Worm (Caenorhabditis elegans) whole organism, midembryonic: ENCODE measurements around the gene C14C11.1.

Source experiments
- T22C8.4 ChIP-seq: fragments of 200-800 bp; sonication (Bioruptor generic); IDR thresholded peaks from 2 replicates; pipeline ENCODE4 v1.3.6; 2022; ENCODE audit warnings: missing genetic modification characterization, missing compliant biosample characterization
- cog-1 ChIP-seq: sonication (generic microtip); optimal IDR thresholded peaks from 2 replicates; lab custom pipeline; 2016; ENCODE audit warnings: missing genetic modification characterization, missing compliant biosample characterization
- flt-1 ChIP-seq: fragments of 200-800 bp; sonication (Bioruptor generic); IDR thresholded peaks from 2 replicates; pipeline ENCODE4 v1.3.6; 2022; ENCODE audit warnings: missing genetic modification characterization, missing compliant biosample characterization
- klf-2 ChIP-seq: fragments of 200-800 bp; sonication (Bioruptor generic); conservative IDR thresholded peaks from 2 replicates; pipeline ENCODE4 v1.3.6; 2022; ENCODE audit warnings: missing genetic modification reagents, missing genetic modification characterization, missing compliant biosample characterization
- med-1 ChIP-seq: sonication (generic microtip); optimal IDR thresholded peaks from 2 replicates; lab custom pipeline; 2017; ENCODE audit warnings: missing genetic modification characterization, mild to moderate bottlenecking, missing compliant biosample characterization, antibody characterized with exemption, missing genetic modification reagents; ENCODE audit not compliant: insufficient read depth
- ref-1 ChIP-seq: fragments of 200-800 bp; sonication (Bioruptor generic); conservative IDR thresholded peaks from 2 replicates; pipeline ENCODE4 v1.3.6; 2022; ENCODE audit warnings: missing genetic modification reagents, missing genetic modification characterization, missing compliant biosample characterization
- tab-1 ChIP-seq: fragments of 200-800 bp; sonication (Bioruptor generic); IDR thresholded peaks from 2 replicates; pipeline ENCODE4 v1.3.6; 2022; ENCODE audit warnings: missing genetic modification characterization, missing compliant biosample characterization
- ztf-23 ChIP-seq: fragments of 200-800 bp; sonication (Bioruptor generic); IDR thresholded peaks from 2 replicates; pipeline ENCODE4 v1.3.6; 2022; ENCODE audit warnings: missing genetic modification reagents, missing genetic modification characterization, missing compliant biosample characterization
- ztf-29 ChIP-seq: fragments of 200-800 bp; sonication (Bioruptor generic); IDR thresholded peaks from 2 replicates; pipeline ENCODE4 v1.3.6; 2022; ENCODE audit warnings: missing genetic modification reagents, missing genetic modification characterization, missing compliant biosample characterization

Gene C14C11.1

DNA sequence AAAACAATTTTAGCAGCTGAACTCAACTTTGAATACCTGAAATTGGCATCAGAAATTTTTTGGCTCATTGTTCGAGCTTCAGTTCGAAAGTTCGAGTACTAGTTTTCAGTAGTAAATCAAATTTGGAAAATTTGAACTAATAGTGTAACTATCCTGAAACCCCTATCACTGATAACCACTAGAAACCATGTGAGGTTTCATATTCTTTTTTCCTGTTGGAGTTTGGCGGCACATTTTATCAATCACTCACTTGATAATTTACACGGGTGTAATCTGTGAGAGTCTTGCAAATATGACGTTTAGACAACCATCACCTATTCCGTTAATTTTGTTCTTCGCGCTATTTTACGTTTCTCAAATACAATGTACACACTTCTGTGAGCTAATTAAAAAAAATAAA is 16.1 kb upstream of the C14C11.1 start, which contains the start of gene C14C11.4:
TSS of gene C14C11.4 (plus strand) at position 252 of the 400 bp plus-strand sequence.
- TF ChIP-seq T22C8.4 (GFP tag; lab: Robert Waterston, UW) (no peak), flt-1 (no peak), cog-1 (no peak), med-1 (GFP tag; lab: Kevin White, UChicago) (no peak), tab-1 (GFP tag; lab: Robert Waterston, UW) (no peak), klf-2 (GFP tag; lab: Robert Waterston, UW) (no peak), ztf-23 (GFP tag; lab: Robert Waterston, UW) (no peak), ztf-29 (GFP tag; lab: Robert Waterston, UW) (no peak), ref-1 (GFP tag; lab: Robert Waterston, UW) (no peak)

DNA sequence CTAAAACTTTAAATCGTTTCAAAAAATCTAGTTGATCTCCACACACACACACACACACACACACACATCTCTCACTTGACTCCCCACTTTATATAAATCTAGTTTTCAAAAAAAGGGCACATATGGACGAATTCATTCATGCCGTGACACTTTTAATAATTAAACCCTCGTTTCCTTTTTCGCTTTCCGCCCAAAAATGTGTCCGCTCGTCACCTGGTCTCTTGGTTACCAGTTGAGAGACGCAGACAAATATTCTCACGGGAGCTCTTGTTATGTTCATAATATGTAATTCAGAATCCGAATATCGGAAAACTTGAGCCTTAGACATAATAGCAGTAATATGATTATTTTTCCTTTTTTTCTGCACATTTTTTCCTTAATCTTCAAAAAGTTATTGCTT is 11.5 kb upstream of the C14C11.1 start:
- TF ChIP-seq klf-2 (GFP tag; lab: Robert Waterston, UW): no peak
- no peak for TF ChIP-seq T22C8.4 (GFP tag; lab: Robert Waterston, UW)
- TF ChIP-seq cog-1: no peak
- no peak for TF ChIP-seq flt-1
- no peak for TF ChIP-seq ztf-29 (GFP tag; lab: Robert Waterston, UW)
- no peak for TF ChIP-seq tab-1 (GFP tag; lab: Robert Waterston, UW)
- TF ChIP-seq ztf-23 (GFP tag; lab: Robert Waterston, UW): no peak
- no peak for TF ChIP-seq med-1 (GFP tag; lab: Kevin White, UChicago)
- no peak for TF ChIP-seq ref-1 (GFP tag; lab: Robert Waterston, UW)

DNA sequence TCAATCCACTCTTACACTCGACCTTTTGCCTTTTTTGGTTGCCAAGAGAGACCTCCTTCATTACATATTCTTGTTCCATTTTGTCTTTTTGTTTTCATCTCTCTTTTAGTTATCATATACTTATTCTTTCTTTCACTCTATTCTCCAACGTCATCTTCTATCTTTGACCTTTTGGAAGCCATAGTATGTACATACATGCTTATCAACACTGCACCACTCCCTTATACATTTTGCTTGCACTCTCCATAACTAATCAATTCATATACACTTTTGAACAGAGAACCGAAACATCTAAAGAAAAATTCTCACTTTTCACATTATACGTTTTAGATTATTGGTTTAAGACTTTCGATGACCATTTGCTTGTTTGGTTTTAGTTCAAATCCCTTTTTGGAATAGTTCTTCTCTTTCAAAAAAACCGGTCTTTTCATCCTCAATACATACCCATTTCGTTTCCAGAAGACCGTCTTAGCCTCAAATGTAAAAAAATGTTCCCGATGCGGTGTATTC is 9.4 kb upstream of the C14C11.1 start, which contains the start of gene hex-2:
TSS of gene hex-2 (plus strand) at position 460 of the 510 bp plus-strand sequence.
- TF ChIP-seq cog-1: no peak
- TF ChIP-seq flt-1: no peak
- TF ChIP-seq tab-1 (GFP tag; lab: Robert Waterston, UW): no peak
- no peak for TF ChIP-seq T22C8.4 (GFP tag; lab: Robert Waterston, UW)
- TF ChIP-seq klf-2 (GFP tag; lab: Robert Waterston, UW): no peak
- no peak for TF ChIP-seq ztf-29 (GFP tag; lab: Robert Waterston, UW)
- no peak for TF ChIP-seq med-1 (GFP tag; lab: Kevin White, UChicago)
- no peak for TF ChIP-seq ztf-23 (GFP tag; lab: Robert Waterston, UW)
- TF ChIP-seq ref-1 (GFP tag; lab: Robert Waterston, UW): no peak

DNA sequence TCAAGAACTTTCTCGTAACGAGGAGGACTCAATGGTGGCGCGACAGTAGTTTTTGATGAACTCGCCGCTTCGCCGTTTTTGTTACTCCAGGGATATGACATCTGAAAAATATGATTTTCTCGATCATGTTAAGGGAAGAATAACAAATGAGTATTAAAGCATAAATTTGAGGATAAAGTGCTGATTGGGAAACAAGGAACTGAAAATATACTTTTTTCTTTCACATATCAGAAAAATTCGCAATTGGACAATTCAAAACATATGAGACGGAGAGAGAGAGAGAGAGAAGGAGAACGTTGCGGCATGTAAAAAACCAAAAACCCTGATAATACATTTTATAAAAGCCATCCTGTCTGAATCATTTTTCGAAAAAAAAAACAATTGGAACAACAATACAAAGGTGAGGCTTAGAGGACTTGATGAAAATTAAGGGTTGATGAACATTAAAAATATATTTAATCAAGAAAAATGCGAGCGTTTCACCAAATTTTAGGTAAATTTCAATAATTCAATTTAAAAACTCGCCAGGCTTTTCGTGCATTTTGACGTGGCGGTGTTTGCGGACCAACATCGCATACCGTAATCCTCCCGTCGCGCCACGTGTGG is 2.7 kb upstream of the C14C11.1 start, which contains the start of the genes mut-14 and C14C11.2:
TSS of gene mut-14 (minus strand) at position 101 of the 606 bp plus-strand sequence.
TSS of gene C14C11.2 (plus strand) at position 556 of the 606 bp plus-strand sequence.
- TF ChIP-seq klf-2 (GFP tag; lab: Robert Waterston, UW) (no peak), cog-1 (no peak), tab-1 (GFP tag; lab: Robert Waterston, UW) (no peak), ztf-23 (GFP tag; lab: Robert Waterston, UW) (no peak), flt-1 (no peak)

DNA sequence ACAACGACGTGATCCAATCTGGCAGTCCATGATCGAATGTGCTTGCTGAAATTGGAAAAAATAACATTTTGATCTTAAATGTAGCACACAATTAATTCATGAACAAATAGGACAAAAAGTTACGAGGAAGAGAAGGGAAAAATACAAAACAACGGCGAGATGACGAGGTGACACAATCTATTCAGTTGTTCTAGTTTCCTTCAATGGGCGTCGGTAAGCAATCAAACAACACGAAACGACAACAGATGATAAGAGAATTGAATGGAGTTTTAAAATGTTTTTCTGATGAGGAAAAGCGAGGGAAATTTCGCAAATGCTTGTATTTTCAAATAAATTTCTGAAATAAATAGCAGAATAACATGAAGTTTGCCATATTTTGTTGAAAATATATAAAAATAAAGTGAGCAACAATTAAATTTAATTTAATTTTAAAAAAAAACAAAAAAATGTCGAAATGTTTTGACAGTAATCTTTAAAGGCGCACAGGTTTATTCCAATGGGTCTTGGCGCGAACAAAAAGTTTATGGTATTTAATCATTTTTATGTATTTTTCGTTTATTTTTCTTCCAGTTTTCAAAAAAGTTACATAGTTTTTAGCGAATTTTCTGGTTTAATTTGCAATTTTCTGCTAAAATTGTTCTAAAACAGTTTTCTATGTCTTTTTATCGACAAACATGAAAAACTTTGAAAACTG is 2.8 kb downstream of the C14C11.1 start, which contains the start of gene C14C11.7:
TSS of gene C14C11.7 (minus strand) at position 51 of the 694 bp plus-strand sequence.
- TF ChIP-seq klf-2 (GFP tag; lab: Robert Waterston, UW) (no peak), tab-1 (GFP tag; lab: Robert Waterston, UW) (no peak), ztf-29 (GFP tag; lab: Robert Waterston, UW) (no peak), T22C8.4 (GFP tag; lab: Robert Waterston, UW) (no peak), cog-1 (no peak), ref-1 (GFP tag; lab: Robert Waterston, UW) (no peak), med-1 (GFP tag; lab: Kevin White, UChicago) (no peak)

DNA sequence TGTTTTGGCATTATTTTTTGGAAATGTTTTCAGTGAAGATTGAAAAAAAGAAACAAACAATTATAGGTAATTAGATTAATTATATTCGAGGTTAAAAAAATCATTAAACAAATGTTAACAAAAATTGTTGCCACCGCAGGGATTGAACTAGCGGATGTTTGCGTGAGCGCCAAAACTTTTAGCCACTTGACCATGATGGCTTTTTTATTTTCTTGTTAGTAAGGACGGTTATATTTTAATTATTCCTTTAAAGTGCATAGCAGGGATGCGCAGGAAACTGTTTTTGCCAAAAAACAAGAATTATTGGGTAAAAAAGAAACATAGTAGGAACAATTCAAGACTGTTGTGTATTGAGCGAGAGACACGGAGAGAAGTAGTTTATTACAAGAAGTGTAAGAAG is 3.9 kb downstream of the C14C11.1 start:
- TF ChIP-seq flt-1 (peak; percentile 42; the same call in 1 of the 2 replicates), T22C8.4 (GFP tag; lab: Robert Waterston, UW) (no peak)

DNA sequence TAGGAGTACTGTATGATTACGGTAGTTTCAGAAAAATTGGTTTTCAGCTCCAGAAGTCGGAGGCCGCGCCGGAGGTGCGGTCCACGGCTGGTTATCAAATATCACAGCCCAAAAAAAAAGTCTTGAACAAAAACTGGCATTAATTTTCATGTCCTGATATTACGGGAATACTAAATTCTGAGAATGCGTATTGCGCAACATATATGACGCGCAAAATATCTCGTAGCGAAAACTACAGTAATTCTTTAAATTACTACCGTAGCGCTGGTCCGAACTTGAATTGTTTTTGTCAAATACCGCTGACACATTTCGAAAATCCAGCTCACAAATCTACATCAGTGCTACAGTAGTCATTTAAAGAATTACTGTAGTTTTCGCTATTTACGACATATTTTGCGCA is 5.6 kb downstream of the C14C11.1 start:
- TF ChIP-seq ref-1 (GFP tag; lab: Robert Waterston, UW) (no peak), flt-1 (no peak), tab-1 (GFP tag; lab: Robert Waterston, UW) (no peak), klf-2 (GFP tag; lab: Robert Waterston, UW) (no peak), ztf-23 (GFP tag; lab: Robert Waterston, UW) (no peak), T22C8.4 (GFP tag; lab: Robert Waterston, UW) (no peak), ztf-29 (GFP tag; lab: Robert Waterston, UW) (no peak), med-1 (GFP tag; lab: Kevin White, UChicago) (no peak), cog-1 (no peak)

DNA sequence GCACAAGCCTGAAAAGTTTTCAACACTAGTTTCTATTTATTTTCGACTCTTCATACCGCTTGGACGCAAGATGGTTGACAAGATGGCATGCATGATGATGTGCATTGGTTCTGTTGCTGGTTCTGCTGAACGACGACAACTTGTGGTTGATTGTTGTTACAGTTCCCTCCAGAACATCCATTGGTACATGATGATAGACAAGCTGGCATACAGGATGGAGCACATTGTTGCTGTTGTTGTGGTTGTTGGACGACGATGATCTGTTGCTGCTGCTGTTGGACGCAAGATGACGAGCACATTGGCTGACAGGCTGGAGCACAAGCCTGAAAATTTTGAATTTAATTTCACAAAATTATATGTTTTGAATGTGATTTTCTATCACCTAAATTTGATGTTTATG is 8.9 kb downstream of the C14C11.1 start:
- no peak for TF ChIP-seq T22C8.4 (GFP tag; lab: Robert Waterston, UW)
- TF ChIP-seq cog-1: no peak
- no peak for TF ChIP-seq ztf-23 (GFP tag; lab: Robert Waterston, UW)
- TF ChIP-seq flt-1: no peak
- no peak for TF ChIP-seq klf-2 (GFP tag; lab: Robert Waterston, UW)
- TF ChIP-seq med-1 (GFP tag; lab: Kevin White, UChicago): no peak
- no peak for TF ChIP-seq tab-1 (GFP tag; lab: Robert Waterston, UW)
- no peak for TF ChIP-seq ztf-29 (GFP tag; lab: Robert Waterston, UW)
- no peak for TF ChIP-seq ref-1 (GFP tag; lab: Robert Waterston, UW)

DNA sequence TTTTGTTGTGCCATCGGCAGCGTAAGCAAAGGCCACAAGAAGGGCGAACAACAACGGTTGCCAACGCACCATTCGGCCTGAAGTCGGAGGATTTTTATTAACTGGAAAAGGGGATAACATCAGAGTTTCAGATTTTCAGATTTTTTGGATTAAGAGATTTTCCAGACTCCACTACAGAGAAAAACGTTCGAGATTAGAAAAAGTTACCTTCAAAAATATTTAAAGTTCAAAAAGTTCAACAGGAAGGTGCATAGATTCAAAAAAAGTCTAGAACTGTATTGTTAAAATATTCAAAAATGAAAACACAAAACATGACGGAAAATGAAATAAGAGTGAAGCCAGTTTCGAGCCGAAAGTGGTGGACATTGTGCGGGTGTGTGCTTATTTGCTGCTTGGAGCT is 12.6 kb downstream of the C14C11.1 start, which contains the start of gene pqn-13:
TSS of gene pqn-13 (minus strand) at position 101 of the 400 bp plus-strand sequence.
- TF ChIP-seq T22C8.4 (GFP tag; lab: Robert Waterston, UW) (no peak), ztf-29 (GFP tag; lab: Robert Waterston, UW) (no peak), flt-1 (no peak), ref-1 (GFP tag; lab: Robert Waterston, UW) (no peak), ztf-23 (GFP tag; lab: Robert Waterston, UW) (no peak), med-1 (GFP tag; lab: Kevin White, UChicago) (no peak), cog-1 (no peak), tab-1 (GFP tag; lab: Robert Waterston, UW) (no peak), klf-2 (GFP tag; lab: Robert Waterston, UW) (no peak)
